Worm (Caenorhabditis elegans): ENCODE data around the gene Y5F2A.4.

Gene Y5F2A.4

ce11 chrIV:11027560-11027959 is 50.8 kb downstream of the Y5F2A.4 start:
- no peak for TF ChIP-seq tbx-37 (GFP tag; conservative IDR thresholded peaks at IDR 0.05)
- no peak for TF ChIP-seq hnd-1 (tag; optimal IDR thresholded peaks at IDR 0.05)
- TF ChIP-seq flt-1 (GFP tag; IDR thresholded peaks at IDR 0.05), result peak; percentile 20; the same call in 1 of the 2 replicates
- TF ChIP-seq tbx-11 (GFP tag; IDR thresholded peaks at IDR 0.05), result no peak
- 0 out of 2 replicates have a peak, but pooled peaks have one; percentile 42 for TF ChIP-seq pes-1 (GFP tag; IDR thresholded peaks at IDR 0.05)
- TF ChIP-seq hmbx-1 (tag; optimal IDR thresholded peaks at IDR 0.05), result no peak
- peak; percentile 7 for TF ChIP-seq tra-4 (tag; optimal IDR thresholded peaks at IDR 0.05)
- peak; percentile 48 for TF ChIP-seq hmg-4 (GFP tag; optimal IDR thresholded peaks at IDR 0.05)
- TF ChIP-seq B0310.2 (tag; optimal IDR thresholded peaks at IDR 0.05), result no peak
- TF ChIP-seq scrt-1 (GFP tag; IDR thresholded peaks at IDR 0.05), result no peak
- TF ChIP-seq ets-7 (tag; optimal IDR thresholded peaks at IDR 0.05), result peak; percentile 13
- TF ChIP-seq ceh-13 (GFP tag; optimal IDR thresholded peaks at IDR 0.05), result no peak
- TF ChIP-seq aly-1 (tag; optimal IDR thresholded peaks at IDR 0.05), result no peak
- TF ChIP-seq ama-1 (optimal IDR thresholded peaks at IDR 0.05), result peak; percentile 88
- TF ChIP-seq sea-1 (GFP tag; conservative IDR thresholded peaks at IDR 0.05), result no peak
- TF ChIP-seq F13C5.2 (tag; optimal IDR thresholded peaks at IDR 0.05), result no peak
- TF ChIP-seq ceh-36 (tag; optimal IDR thresholded peaks at IDR 0.05), result peak; percentile 25

ce11 chrIV:11026648-11027047 is 51.7 kb downstream of the Y5F2A.4 start:
- TF ChIP-seq tra-4 (tag; optimal IDR thresholded peaks at IDR 0.05) (no peak), F13C5.2 (tag; optimal IDR thresholded peaks at IDR 0.05) (no peak), tbx-37 (GFP tag; conservative IDR thresholded peaks at IDR 0.05) (0 out of 2 replicates have a peak, but pooled peaks have one; percentile 10)
